Worm (Caenorhabditis elegans) whole organism, L4 larva: ENCODE measurements around the gene C14A4.9.
A peak's percentile ranks its signal among the peaks of the same experiment; 100 is the strongest.

ENCODE experiments used
- D1046.2 ChIP-seq: fragments of 200-800 bp; sonication (Bioruptor generic); IDR thresholded peaks from 2 replicates; pipeline ENCODE4 v1.3.6; 2022; ENCODE audit warnings: missing genetic modification characterization, missing compliant biosample characterization
- F10B5.3 ChIP-seq: sonication (generic microtip); optimal IDR thresholded peaks from 2 replicates; lab custom pipeline; 2016; ENCODE audit warnings: mild to moderate bottlenecking, missing genetic modification characterization, missing compliant biosample characterization
- F26F4.8 ChIP-seq: fragments of 200-800 bp; sonication (Bioruptor generic); conservative IDR thresholded peaks from 2 replicates; pipeline ENCODE4 v1.3.6; 2022; ENCODE audit warnings: missing genetic modification characterization, missing compliant biosample characterization
- F37D6.2 ChIP-seq: sonication (generic microtip); optimal IDR thresholded peaks from 2 replicates; lab custom pipeline; 2016; ENCODE audit warnings: mild to moderate bottlenecking, missing genetic modification characterization, missing compliant biosample characterization
- R02D3.7 ChIP-seq: fragments of 150-350 bp; sonication (generic microtip); optimal IDR thresholded peaks from 3 replicates; lab custom pipeline; 2014; ENCODE audit warnings: missing biosample characterization, missing genetic modification characterization
- T20F7.1 ChIP-seq: fragments of 200-800 bp; sonication (Bioruptor generic); optimal IDR thresholded peaks from 2 replicates; lab custom pipeline; 2018; ENCODE audit warnings: mild to moderate bottlenecking, missing genetic modification characterization, missing compliant biosample characterization
- Y105C5A.15 ChIP-seq: fragments of 200-800 bp; sonication (Bioruptor generic); IDR thresholded peaks from 2 replicates; pipeline ENCODE4 v1.3.6; 2022; ENCODE audit warnings: missing genetic modification characterization, missing compliant biosample characterization
- Y75B8A.6 ChIP-seq: fragments of 200-800 bp; sonication (Bioruptor generic); IDR thresholded peaks from 2 replicates; pipeline ENCODE4 v1.3.6; 2022; ENCODE audit warnings: missing genetic modification reagents, missing genetic modification characterization, missing compliant biosample characterization
- aha-1 ChIP-seq: fragments of 150-350 bp; peaks from one replicate; lab custom pipeline; 2014; ENCODE audit warnings: missing biosample characterization, missing genetic modification characterization
- aly-2 ChIP-seq: sonication (generic microtip); optimal IDR thresholded peaks from 2 replicates; lab custom pipeline; 2018; ENCODE audit warnings: missing biosample characterization, missing genetic modification characterization
- ama-1 ChIP-seq: fragments of 150-350 bp; optimal IDR thresholded peaks from 2 replicates; lab custom pipeline; 2014; ENCODE audit warnings: inconsistent platforms, mixed read lengths
- ceh-32 ChIP-seq: sonication (generic microtip); optimal IDR thresholded peaks from 2 replicates; lab custom pipeline; 2016; ENCODE audit warnings: mild to moderate bottlenecking, missing genetic modification characterization, missing compliant biosample characterization; ENCODE audit not compliant: poor library complexity
- ces-1 ChIP-seq: fragments of 150-350 bp; sonication (generic microtip); optimal IDR thresholded peaks from 4 replicates; lab custom pipeline; 2014; ENCODE audit warnings: missing biosample characterization, missing genetic modification reagents, missing genetic modification characterization
- daf-16 ChIP-seq, 3 experiments: sonication (generic microtip); optimal IDR thresholded peaks; 2 replicates each; lab custom pipeline; 2016 to 2017; ENCODE audit warnings: missing genetic modification characterization in 3 of 3, missing genetic modification reagents in 3 of 3, mild to moderate bottlenecking in 2 of 3, missing compliant biosample characterization in 2 of 3, missing biosample characterization in 1 of 3, moderate library complexity in 1 of 3
- daf-8 ChIP-seq: fragments of 200-800 bp; sonication (Bioruptor generic); IDR thresholded peaks from 2 replicates; pipeline ENCODE4 v1.3.6; 2022; ENCODE audit warnings: missing genetic modification characterization, missing compliant biosample characterization
- dmd-8 ChIP-seq: fragments of 200-800 bp; sonication (Bioruptor generic); IDR thresholded peaks from 2 replicates; pipeline ENCODE4 v1.3.6; 2022; ENCODE audit warnings: missing genetic modification characterization, missing compliant biosample characterization
- dpl-1 ChIP-seq: fragments of 150-350 bp; optimal IDR thresholded peaks from 2 replicates; lab custom pipeline; 2014; ENCODE audit warnings: missing biosample characterization, missing genetic modification reagents, missing genetic modification characterization
- duxl-1 ChIP-seq: sonication (generic microtip); optimal IDR thresholded peaks from 2 replicates; lab custom pipeline; 2016; ENCODE audit warnings: mild to moderate bottlenecking, missing genetic modification characterization, moderate library complexity, missing compliant biosample characterization; ENCODE audit not compliant: poor library complexity
- dve-1 ChIP-seq: sonication (generic microtip); optimal IDR thresholded peaks from 2 replicates; lab custom pipeline; 2017; ENCODE audit warnings: antibody characterized with exemption, mild to moderate bottlenecking, missing genetic modification characterization, missing compliant biosample characterization; ENCODE audit not compliant: insufficient read depth
- egl-27 ChIP-seq: sonication (generic microtip); optimal IDR thresholded peaks from 3 replicates; lab custom pipeline; 2017; ENCODE audit warnings: missing biosample characterization, missing genetic modification reagents, missing genetic modification characterization
- fkh-10 ChIP-seq: fragments of 150-350 bp; optimal IDR thresholded peaks from 2 replicates; lab custom pipeline; 2014; ENCODE audit warnings: missing biosample characterization, missing genetic modification reagents, missing genetic modification characterization
- fos-1 ChIP-seq: fragments of 150-350 bp; optimal IDR thresholded peaks from 2 replicates; lab custom pipeline; 2014; ENCODE audit warnings: missing biosample characterization, missing genetic modification characterization
- gei-8 ChIP-seq: fragments of 200-800 bp; sonication (Bioruptor generic); optimal IDR thresholded peaks from 2 replicates; lab custom pipeline; 2018; ENCODE audit warnings: mild to moderate bottlenecking, missing genetic modification characterization, missing compliant biosample characterization
- hlh-30 ChIP-seq: sonication (generic microtip); optimal IDR thresholded peaks from 2 replicates; lab custom pipeline; 2017; ENCODE audit warnings: antibody characterized with exemption, mild to moderate bottlenecking, missing genetic modification characterization, missing compliant biosample characterization; ENCODE audit not compliant: insufficient read depth
- jun-1 ChIP-seq: fragments of 150-350 bp; optimal IDR thresholded peaks from 2 replicates; lab custom pipeline; 2014; ENCODE audit warnings: missing biosample characterization, missing genetic modification reagents, missing genetic modification characterization
- lin-1 ChIP-seq: fragments of 200-800 bp; sonication (Bioruptor generic); IDR thresholded peaks from 2 replicates; pipeline ENCODE4 v1.3.6; 2022; ENCODE audit warnings: missing genetic modification reagents, missing genetic modification characterization, missing compliant biosample characterization
- lin-38 ChIP-seq: fragments of 200-800 bp; sonication (Bioruptor generic); IDR thresholded peaks from 2 replicates; pipeline ENCODE4 v1.3.6; 2022; ENCODE audit warnings: missing genetic modification reagents, missing genetic modification characterization, missing compliant biosample characterization
- lir-3 ChIP-seq: sonication (generic microtip); optimal IDR thresholded peaks from 2 replicates; lab custom pipeline; 2016; ENCODE audit warnings: mild to moderate bottlenecking, missing genetic modification characterization, missing compliant biosample characterization
- lsy-2 ChIP-seq, 2 experiments: fragments of 150-350 bp in 1 of 2; sonication (generic microtip) in 1 of 2; optimal IDR thresholded peaks; 2 replicates each; lab custom pipeline; 2014 to 2017; ENCODE audit warnings: missing biosample characterization in 2 of 2, missing genetic modification characterization in 2 of 2
- madf-5 ChIP-seq, 2 experiments: fragments of 200-800 bp; sonication (Bioruptor generic); IDR thresholded peaks; 2 replicates each; pipeline ENCODE4 v1.3.6; 2022; ENCODE audit warnings: missing compliant biosample characterization in 2 of 2, missing genetic modification characterization in 2 of 2
- mes-2 ChIP-seq: sonication (generic microtip); optimal IDR thresholded peaks from 2 replicates; lab custom pipeline; 2016; ENCODE audit warnings: missing genotype, mild to moderate bottlenecking, missing genetic modification characterization, missing compliant biosample characterization; ENCODE audit not compliant: poor library complexity, severe bottlenecking
- nhr-10 ChIP-seq: fragments of 150-350 bp; optimal IDR thresholded peaks from 2 replicates; lab custom pipeline; 2014; ENCODE audit warnings: missing biosample characterization, missing genetic modification characterization
- nhr-102 ChIP-seq: sonication (generic microtip); optimal IDR thresholded peaks from 2 replicates; lab custom pipeline; 2016; ENCODE audit warnings: mild to moderate bottlenecking, missing genetic modification characterization, moderate library complexity, missing compliant biosample characterization
- nhr-237 ChIP-seq: sonication (generic microtip); optimal IDR thresholded peaks from 2 replicates; lab custom pipeline; 2017; ENCODE audit warnings: missing biosample characterization, missing genetic modification characterization
- nhr-28 ChIP-seq: fragments of 150-350 bp; optimal IDR thresholded peaks from 2 replicates; lab custom pipeline; 2014; ENCODE audit warnings: missing biosample characterization, missing genetic modification characterization
- nhr-41 ChIP-seq: fragments of 200-800 bp; sonication (Bioruptor generic); IDR thresholded peaks from 2 replicates; pipeline ENCODE4 v1.3.6; 2022; ENCODE audit warnings: missing genetic modification reagents, missing genetic modification characterization, missing compliant biosample characterization
- nhr-48 ChIP-seq: sonication (generic microtip); optimal IDR thresholded peaks from 2 replicates; lab custom pipeline; 2016; ENCODE audit warnings: mild to moderate bottlenecking, missing genetic modification characterization, missing compliant biosample characterization
- nhr-6 ChIP-seq: fragments of 150-350 bp; optimal IDR thresholded peaks from 2 replicates; lab custom pipeline; 2014; ENCODE audit warnings: missing biosample characterization, missing genetic modification characterization
- nhr-76 ChIP-seq: fragments of 150-350 bp; optimal IDR thresholded peaks from 2 replicates; lab custom pipeline; 2014; ENCODE audit warnings: missing biosample characterization, missing genetic modification characterization
- nhr-77 ChIP-seq: fragments of 150-350 bp; optimal IDR thresholded peaks from 2 replicates; lab custom pipeline; 2014; ENCODE audit warnings: missing biosample characterization, missing genetic modification characterization
- pha-4 ChIP-seq, 2 experiments: fragments of 150-350 bp in 1 of 2; fragments of 200-800 bp in 1 of 2; sonication (Bioruptor generic) in 1 of 2; IDR thresholded peaks in 1 of 2; optimal IDR thresholded peaks in 1 of 2; 2 replicates each; pipeline versions ENCODE4 v1.3.6 to Lab custom; 2014 to 2022; ENCODE audit warnings: missing genetic modification characterization in 2 of 2, missing genetic modification reagents in 2 of 2, missing biosample characterization in 1 of 2, missing compliant biosample characterization in 1 of 2
- set-16 ChIP-seq: fragments of 200-800 bp; sonication (Bioruptor generic); IDR thresholded peaks from 2 replicates; pipeline ENCODE4 v1.3.6; 2022; ENCODE audit warnings: missing genetic modification reagents, missing genetic modification characterization, missing compliant biosample characterization
- tag-97 ChIP-seq: fragments of 200-800 bp; sonication (Bioruptor generic); IDR thresholded peaks from 2 replicates; pipeline ENCODE4 v1.3.6; 2022; ENCODE audit warnings: missing genetic modification characterization, missing compliant biosample characterization
- unc-130 ChIP-seq: sonication (generic microtip); optimal IDR thresholded peaks from 2 replicates; lab custom pipeline; 2016; ENCODE audit warnings: missing genetic modification reagents, missing genetic modification characterization, missing compliant biosample characterization
- zip-2 ChIP-seq: fragments of 150-350 bp; optimal IDR thresholded peaks from 2 replicates; lab custom pipeline; 2014; ENCODE audit warnings: missing biosample characterization, missing genetic modification characterization
- ztf-7 ChIP-seq: fragments of 150-350 bp; optimal IDR thresholded peaks from 2 replicates; lab custom pipeline; 2014; ENCODE audit warnings: missing biosample characterization, missing genetic modification characterization

Gene C14A4.9

ce11 chrII:10602184-10602583 lies 3.0 kb downstream of the C14A4.9 start, which contains the start of gene srv-2:
srv-2 (minus strand) TSS chrII:10602284.
- no peak for TF ChIP-seq zip-2 (tag; lab: Kevin White, UChicago)
- TF ChIP-seq duxl-1 = no peak
- no peak for TF ChIP-seq nhr-102 (tag; lab: Kevin White, UChicago)
- TF ChIP-seq nhr-77 = no peak
- no peak for TF ChIP-seq aly-2 (tag; lab: Kevin White, UChicago)
- no peak for TF ChIP-seq ztf-7 (tag; lab: Kevin White, UChicago)
- TF ChIP-seq F26F4.8 (GFP tag; lab: Robert Waterston, UW) = no peak

- TF ChIP-seq hlh-30 (tag; lab: Kevin White, UChicago) (no peak), nhr-28 (tag; lab: Kevin White, UChicago) (no peak), pha-4 (GFP tag; IDR thresholded peaks at IDR 0.05; lab: Robert Waterston, UW) (no peak), pha-4 (tag; optimal IDR thresholded peaks at IDR 0.05; lab: Kevin White, UChicago) (no peak), gei-8 (GFP tag; lab: Kevin White, UChicago) (no peak), tag-97 (GFP tag; lab: Robert Waterston, UW) (no peak), daf-8 (GFP tag; lab: Robert Waterston, UW) (no peak), lin-38 (GFP tag; lab: Robert Waterston, UW) (no peak), nhr-48 (no peak), nhr-237 (no peak), Y75B8A.6 (GFP tag; lab: Robert Waterston, UW) (no peak), lsy-2 (tag; optimal IDR thresholded peaks at IDR 0.05; lab: Kevin White, UChicago) (no peak), fos-1 (tag; lab: Kevin White, UChicago) (no peak), nhr-76 (tag; lab: Kevin White, UChicago) (no peak), daf-16 (GFP tag; optimal IDR thresholded peaks at IDR 0.05; lab: Kevin White, UChicago) (no peak), daf-16 (tag; optimal IDR thresholded peaks at IDR 0.05; lab: Kevin White, UChicago) (no peak), ama-1 (lab: Kevin White, UChicago) (no peak), set-16 (GFP tag; lab: Robert Waterston, UW) (no peak), nhr-41 (GFP tag; lab: Robert Waterston, UW) (no peak)
- TF ChIP-seq, all 104 proteins: peak for 0
These were observed 4.4 kb downstream of the C14A4.9 start for ce11 chrII:10603560-10603959.

- TF ChIP-seq D1046.2 (no peak), duxl-1 (no peak), fos-1 (tag; lab: Kevin White, UChicago) (no peak), ceh-32 (no peak), dmd-8 (no peak), madf-5 (GFP tag; IDR thresholded peaks at IDR 0.05; lab: Robert Waterston, UW) (no peak), nhr-6 (no peak), egl-27 (tag; lab: Kevin White, UChicago) (no peak), nhr-102 (tag; lab: Kevin White, UChicago) (no peak), ces-1 (GFP tag; lab: Kevin White, UChicago) (no peak), jun-1 (tag; lab: Kevin White, UChicago) (no peak), R02D3.7 (no peak), F37D6.2 (tag; lab: Kevin White, UChicago) (no peak), nhr-10 (no peak), lsy-2 (tag; optimal IDR thresholded peaks at IDR 0.05; lab: Kevin White, UChicago) (no peak)
- TF ChIP-seq, all 104 proteins: peak for 0
These were observed 6.4 kb downstream of the C14A4.9 start, which contains the start of gene taf-13 for ce11 chrII:10605512-10605911. taf-13 (minus strand) TSS chrII:10605612.

ce11 chrII:10607238-10607961 lies 8.3 kb downstream of the C14A4.9 start, which contains the start of gene ccm-3:
ccm-3 (minus strand) TSS chrII:10607275.
- TF ChIP-seq lin-1 (no peak), mes-2 (tag; lab: Kevin White, UChicago) (no peak), aha-1 (tag; lab: Kevin White, UChicago) (peak; percentile 69), T20F7.1 (peak; percentile 44), lin-38 (GFP tag; lab: Robert Waterston, UW) (peak; percentile 91), Y105C5A.15 (no peak), lir-3 (tag; lab: Kevin White, UChicago) (no peak), fkh-10 (GFP tag; lab: Kevin White, UChicago) (peak; percentile 15), F10B5.3 (tag; lab: Kevin White, UChicago) (no peak), unc-130 (GFP tag; lab: Kevin White, UChicago) (peak; percentile 3), dve-1 (tag; lab: Kevin White, UChicago) (no peak), daf-16 (GFP tag; optimal IDR thresholded peaks at IDR 0.05; lab: Kevin White, UChicago) (no peak), daf-16 (tag; optimal IDR thresholded peaks at IDR 0.05; lab: Kevin White, UChicago) (peak; percentile 14), dpl-1 (peak; percentile 53)
